Worm (Caenorhabditis elegans): Measurements from ENCODE around the gene F41B4.1.

The F41B4.1 gene

DNA sequence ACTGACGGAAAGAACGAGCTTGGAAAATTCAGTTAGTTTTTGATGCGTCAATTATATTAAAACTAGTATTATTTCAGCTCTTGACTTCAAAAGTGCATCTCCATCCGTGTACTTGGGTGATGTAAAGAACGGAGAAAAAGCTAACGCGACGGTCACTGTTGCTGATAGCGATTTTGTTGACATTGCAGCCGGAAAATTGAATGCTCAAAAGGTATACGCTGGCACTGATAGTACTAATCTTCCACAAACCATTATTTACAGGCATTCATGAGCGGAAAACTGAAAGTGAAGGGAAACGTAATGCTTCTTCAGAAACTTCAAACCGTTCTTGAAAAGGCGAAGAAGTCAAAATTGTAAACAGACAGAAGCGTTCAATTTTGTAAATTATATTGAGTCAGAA lies 6.0 kb downstream of the F41B4.1 start (continued):
- TF ChIP-seq zfp-2 (tag; optimal IDR thresholded peaks at IDR 0.05): no peak
- no peak for TF ChIP-seq F44E2.7 (GFP tag; IDR thresholded peaks at IDR 0.05)
- TF ChIP-seq nhr-28 (tag; optimal IDR thresholded peaks at IDR 0.05): peak; percentile 61
- TF ChIP-seq ctbp-1 (GFP tag; IDR thresholded peaks at IDR 0.05): no peak
- TF ChIP-seq F10B5.3 (tag; optimal IDR thresholded peaks at IDR 0.05): no peak
- no peak for TF ChIP-seq madf-9 (GFP tag; conservative IDR thresholded peaks at IDR 0.05)
- no peak for TF ChIP-seq spr-1 (tag; optimal IDR thresholded peaks at IDR 0.05)
- TF ChIP-seq daf-19 (GFP tag; conservative IDR thresholded peaks at IDR 0.05): no peak
- TF ChIP-seq daf-16 (GFP tag; optimal IDR thresholded peaks at IDR 0.05): no peak
- peak; percentile 95 for TF ChIP-seq daf-16 (tag; optimal IDR thresholded peaks at IDR 0.05)
- TF ChIP-seq pqm-1 (tag; optimal IDR thresholded peaks at IDR 0.05): peak; percentile 72
- TF ChIP-seq daf-12 (tag; optimal IDR thresholded peaks at IDR 0.05): no peak
- TF ChIP-seq ceh-20 (GFP tag; IDR thresholded peaks at IDR 0.05): no peak

ce11 chrX:6819135-6819534 lies 6.5 kb downstream of the F41B4.1 start:
- TF ChIP-seq zag-1 (tag; optimal IDR thresholded peaks at IDR 0.05): no peak
- TF ChIP-seq pqm-1 (tag; optimal IDR thresholded peaks at IDR 0.05): no peak
- TF ChIP-seq unc-62 (GFP tag; optimal IDR thresholded peaks at IDR 0.05 in 1 of 2): peak in 1 of 2 experiments; percentile 94
- TF ChIP-seq unc-62 (tag; optimal IDR thresholded peaks at IDR 0.05): no peak
- TF ChIP-seq ZK546.5 (tag; optimal IDR thresholded peaks at IDR 0.05): no peak

DNA sequence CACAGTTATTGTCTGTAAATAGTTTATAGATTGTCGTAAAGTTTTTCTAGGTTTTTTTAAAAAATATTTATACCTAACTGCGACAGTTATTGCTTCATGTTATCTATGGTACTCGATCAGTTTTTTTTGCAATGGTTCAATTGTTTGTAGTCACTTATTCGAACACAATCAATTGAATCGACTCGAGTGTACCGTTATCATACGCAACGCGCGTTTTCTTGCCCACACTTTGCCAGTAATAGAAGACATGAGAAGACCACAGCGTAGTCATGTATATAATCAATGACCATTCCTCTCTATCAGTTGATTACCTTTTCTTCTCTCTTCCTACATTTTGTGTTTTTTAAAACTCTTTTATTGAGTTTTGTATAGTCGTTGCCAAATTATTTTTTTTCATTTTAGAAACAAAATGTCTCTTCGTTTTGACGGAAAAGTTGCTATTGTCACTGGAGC lies 7.6 kb downstream of the F41B4.1 start, which contains the start of gene dhs-28:
TSS of gene dhs-28 (plus strand) at position 403 of the 453 bp plus-strand sequence.
- no peak for TF ChIP-seq daf-16 (GFP tag; optimal IDR thresholded peaks at IDR 0.05)
- TF ChIP-seq daf-16 (tag; optimal IDR thresholded peaks at IDR 0.05): peak; percentile 96
- no peak for TF ChIP-seq lin-39 (tag; optimal IDR thresholded peaks at IDR 0.05)
- TF ChIP-seq duxl-1 (tag; optimal IDR thresholded peaks at IDR 0.05; ENCODE audit: poor library complexity): no peak
- TF ChIP-seq mdl-1 (tag; optimal IDR thresholded peaks at IDR 0.05): peak in 1 of 2 experiments; percentile 60
- peak; percentile 98 for TF ChIP-seq nhr-28 (tag; optimal IDR thresholded peaks at IDR 0.05)
- no peak for TF ChIP-seq nhr-111 (GFP tag; optimal IDR thresholded peaks at IDR 0.05)
- peak; percentile 44 for TF ChIP-seq pqm-1 (tag; optimal IDR thresholded peaks at IDR 0.05)
- peak; percentile 58 for TF ChIP-seq mes-2 (tag; optimal IDR thresholded peaks at IDR 0.05; ENCODE audit: poor library complexity, severe bottlenecking)
- peak; percentile 71 for TF ChIP-seq nhr-48 (tag; optimal IDR thresholded peaks at IDR 0.05)
- TF ChIP-seq T20F7.1 (GFP tag; optimal IDR thresholded peaks at IDR 0.05): peak; percentile 30
- no peak for TF ChIP-seq unc-39 (tag; optimal IDR thresholded peaks at IDR 0.05)
- TF ChIP-seq Y5F2A.4 (GFP tag; optimal IDR thresholded peaks at IDR 0.05): no peak
- TF ChIP-seq lsy-2 (tag; optimal IDR thresholded peaks at IDR 0.05): peak in 1 of 2 experiments; percentile 36
- TF ChIP-seq Y48G9A.11 (GFP tag; IDR thresholded peaks at IDR 0.05): no peak
- no peak for TF ChIP-seq F44E2.7 (GFP tag; IDR thresholded peaks at IDR 0.05)
- TF ChIP-seq tag-97 (GFP tag; IDR thresholded peaks at IDR 0.05): no peak
- TF ChIP-seq dve-1 (tag; optimal IDR thresholded peaks at IDR 0.05; ENCODE audit: insufficient read depth): peak; percentile 45
- TF ChIP-seq nhr-10 (tag; optimal IDR thresholded peaks at IDR 0.05): peak; percentile 42
- TF ChIP-seq nhr-102 (tag; optimal IDR thresholded peaks at IDR 0.05): peak; percentile 6
- TF ChIP-seq hlh-30 (tag; optimal IDR thresholded peaks at IDR 0.05; ENCODE audit: insufficient read depth): peak; percentile 82
- peak; percentile 47 for TF ChIP-seq mep-1 (tag; optimal IDR thresholded peaks at IDR 0.05)
- TF ChIP-seq mxl-3 (GFP tag; optimal IDR thresholded peaks at IDR 0.05): peak; percentile 14
- TF ChIP-seq ama-1 (optimal IDR thresholded peaks at IDR 0.05): no peak
- no peak for TF ChIP-seq D1046.2 (GFP tag; IDR thresholded peaks at IDR 0.05)
- peak; percentile 69 for TF ChIP-seq dmd-6 (GFP tag; IDR thresholded peaks at IDR 0.05)
- TF ChIP-seq jun-1 (tag; optimal IDR thresholded peaks at IDR 0.05): peak; percentile 20
- TF ChIP-seq lin-15B (tag; optimal IDR thresholded peaks at IDR 0.05): no peak
- TF ChIP-seq ceh-82 (tag; optimal IDR thresholded peaks at IDR 0.05): no peak
- TF ChIP-seq hlh-11 (tag; optimal IDR thresholded peaks at IDR 0.05): peak; percentile 71
- peak; percentile 87 for TF ChIP-seq aha-1 (tag)
- no peak for TF ChIP-seq fos-1 (tag; optimal IDR thresholded peaks at IDR 0.05)
- no peak for TF ChIP-seq snpc-4 (tag; optimal IDR thresholded peaks at IDR 0.05)
